Fruit fly (Drosophila melanogaster) whole organism: ENCODE results near the gene Ibf1.

Experiments used
- CG8478 ChIP-seq: fragments of >200 bp; optimal IDR thresholded peaks from 2 replicates; lab custom pipeline; 2018; ENCODE audit warnings: inconsistent platforms
- EcR ChIP-seq, 2 experiments: fragments of >200 bp; optimal IDR thresholded peaks; 2 replicates each; lab custom pipeline; 2017; ENCODE audit warnings: missing biosample characterization in 2 of 2, missing genetic modification characterization in 2 of 2, missing genetic modification reagents in 2 of 2
- pan ChIP-seq: fragments of >200 bp; optimal IDR thresholded peaks from 2 replicates; lab custom pipeline; 2017
- psq ChIP-seq: fragments of >200 bp; optimal IDR thresholded peaks from 2 replicates; lab custom pipeline; 2017
- usp ChIP-seq: fragments of >200 bp; optimal IDR thresholded peaks from 2 replicates; lab custom pipeline; 2017; ENCODE audit warnings: missing biosample characterization, missing genetic modification characterization, mixed read lengths

- TF ChIP-seq EcR (GFP tag; optimal IDR thresholded peaks at IDR 0.05; lab: Kevin White, UChicago), result no peak
- TF ChIP-seq pan, result no peak
- no peak for TF ChIP-seq CG8478 (lab: Kevin White, UChicago)
- no peak for TF ChIP-seq psq (lab: Kevin White, UChicago)
- TF ChIP-seq usp (GFP tag; lab: Kevin White, UChicago), result no peak
Measured at dm6 chr3R:9297163-9297562, 38.4 kb downstream of the Ibf1 start.
